Worm (Caenorhabditis elegans) whole organism, late embryonic: ENCODE results near the gene F57G12.1.

Experiments
- C08G9.2 ChIP-seq: sonication (generic microtip); optimal IDR thresholded peaks from 2 replicates; lab custom pipeline; 2016; ENCODE audit warnings: mild to moderate bottlenecking, missing genetic modification characterization, moderate library complexity, missing compliant biosample characterization
- C38D4.7 ChIP-seq: fragments of 200-800 bp; sonication (Bioruptor generic); optimal IDR thresholded peaks from 2 replicates; lab custom pipeline; 2018; ENCODE audit warnings: mild to moderate bottlenecking, missing genetic modification characterization, moderate library complexity, missing compliant biosample characterization
- F13H6.1 ChIP-seq: sonication (generic microtip); optimal IDR thresholded peaks from 2 replicates; lab custom pipeline; 2016; ENCODE audit warnings: missing genetic modification characterization, missing compliant biosample characterization
- K02D7.2 ChIP-seq: sonication (generic microtip); optimal IDR thresholded peaks from 2 replicates; lab custom pipeline; 2017; ENCODE audit warnings: mild to moderate bottlenecking, missing genetic modification characterization, missing compliant biosample characterization
- ahr-1 ChIP-seq: sonication (generic microtip); optimal IDR thresholded peaks from 2 replicates; lab custom pipeline; 2016; ENCODE audit warnings: missing genetic modification characterization, missing compliant biosample characterization
- ceh-14 ChIP-seq: sonication (generic microtip); optimal IDR thresholded peaks from 2 replicates; lab custom pipeline; 2016; ENCODE audit warnings: missing genotype, missing genetic modification characterization, missing compliant biosample characterization
- ceh-18 ChIP-seq: sonication (generic microtip); optimal IDR thresholded peaks from 2 replicates; lab custom pipeline; 2016; ENCODE audit warnings: missing genetic modification characterization, missing compliant biosample characterization
- ceh-19 ChIP-seq: fragments of 200-800 bp; sonication (Bioruptor generic); optimal IDR thresholded peaks from 2 replicates; lab custom pipeline; 2018; ENCODE audit warnings: mild to moderate bottlenecking, missing genetic modification characterization, missing compliant biosample characterization
- ceh-2 ChIP-seq: sonication (generic microtip); optimal IDR thresholded peaks from 2 replicates; lab custom pipeline; 2016; ENCODE audit warnings: missing genotype, missing genetic modification characterization, missing compliant biosample characterization
- ceh-22 ChIP-seq: sonication (generic microtip); optimal IDR thresholded peaks from 2 replicates; lab custom pipeline; 2017; ENCODE audit warnings: missing biosample characterization, missing genetic modification characterization
- ceh-24 ChIP-seq: sonication (generic microtip); optimal IDR thresholded peaks from 2 replicates; lab custom pipeline; 2016; ENCODE audit warnings: mild to moderate bottlenecking, missing genetic modification characterization, missing compliant biosample characterization
- ceh-34 ChIP-seq: sonication (generic microtip); optimal IDR thresholded peaks from 2 replicates; lab custom pipeline; 2016; ENCODE audit warnings: mild to moderate bottlenecking, missing genetic modification characterization, missing compliant biosample characterization
- ceh-48 ChIP-seq: sonication (generic microtip); optimal IDR thresholded peaks from 2 replicates; lab custom pipeline; 2016; ENCODE audit warnings: missing genetic modification characterization, inconsistent platforms, missing compliant biosample characterization
- ceh-9 ChIP-seq: sonication (generic microtip); optimal IDR thresholded peaks from 2 replicates; lab custom pipeline; 2016; ENCODE audit warnings: mild to moderate bottlenecking, missing genetic modification characterization, inconsistent platforms, missing compliant biosample characterization
- che-1 ChIP-seq: sonication (generic microtip); optimal IDR thresholded peaks from 2 replicates; lab custom pipeline; 2016; ENCODE audit warnings: mild to moderate bottlenecking, missing genetic modification characterization, missing compliant biosample characterization
- dmd-4 ChIP-seq: sonication (generic microtip); optimal IDR thresholded peaks from 2 replicates; lab custom pipeline; 2016; ENCODE audit warnings: borderline replicate concordance, missing genetic modification characterization, missing compliant biosample characterization
- elt-2 ChIP-seq: sonication (generic microtip); optimal IDR thresholded peaks from 2 replicates; lab custom pipeline; 2016; ENCODE audit warnings: missing genetic modification reagents, missing genetic modification characterization, missing compliant biosample characterization
- ets-4 ChIP-seq: sonication (generic microtip); optimal IDR thresholded peaks from 2 replicates; lab custom pipeline; 2016; ENCODE audit warnings: missing genetic modification characterization, missing compliant biosample characterization
- fkh-6 ChIP-seq: sonication (generic microtip); optimal IDR thresholded peaks from 2 replicates; lab custom pipeline; 2016; ENCODE audit warnings: missing genetic modification characterization, missing compliant biosample characterization
- hlh-30 ChIP-seq: sonication (generic microtip); optimal IDR thresholded peaks from 2 replicates; lab custom pipeline; 2017; ENCODE audit warnings: antibody characterized with exemption, missing genetic modification characterization, missing compliant biosample characterization; ENCODE audit not compliant: insufficient read depth
- hlh-6 ChIP-seq: sonication (generic microtip); optimal IDR thresholded peaks from 2 replicates; lab custom pipeline; 2016; ENCODE audit warnings: missing genotype, missing genetic modification characterization, missing compliant biosample characterization
- lin-11 ChIP-seq: fragments of 200-800 bp; sonication (Bioruptor generic); optimal IDR thresholded peaks from 2 replicates; lab custom pipeline; 2018; ENCODE audit warnings: mild to moderate bottlenecking, missing genetic modification characterization, missing compliant biosample characterization
- madf-2 ChIP-seq: sonication (generic microtip); optimal IDR thresholded peaks from 2 replicates; lab custom pipeline; 2017; ENCODE audit warnings: missing genetic modification characterization, missing compliant biosample characterization
- nfya-1 ChIP-seq: sonication (generic microtip); optimal IDR thresholded peaks from 2 replicates; lab custom pipeline; 2017; ENCODE audit warnings: missing genetic modification characterization, mild to moderate bottlenecking, missing compliant biosample characterization, antibody characterized with exemption, moderate library complexity
- nhr-11 ChIP-seq: fragments of 150-350 bp; optimal IDR thresholded peaks from 2 replicates; lab custom pipeline; 2014; ENCODE audit warnings: missing biosample characterization, missing genetic modification characterization
- npax-4 ChIP-seq: sonication (generic microtip); optimal IDR thresholded peaks from 2 replicates; lab custom pipeline; 2016; ENCODE audit warnings: missing genetic modification characterization, missing compliant biosample characterization
- odd-2 ChIP-seq: sonication (generic microtip); optimal IDR thresholded peaks from 2 replicates; lab custom pipeline; 2017; ENCODE audit warnings: antibody characterized with exemption, mild to moderate bottlenecking, missing genetic modification characterization, missing compliant biosample characterization
- pat-9 ChIP-seq: fragments of 200-800 bp; sonication (Bioruptor generic); optimal IDR thresholded peaks from 2 replicates; lab custom pipeline; 2018; ENCODE audit warnings: mild to moderate bottlenecking, missing genetic modification characterization, moderate library complexity, missing compliant biosample characterization
- pax-1 ChIP-seq: fragments of 150-350 bp; optimal IDR thresholded peaks from 2 replicates; lab custom pipeline; 2014; ENCODE audit warnings: missing biosample characterization, missing genetic modification characterization
- pha-2 ChIP-seq: sonication (generic microtip); optimal IDR thresholded peaks from 2 replicates; lab custom pipeline; 2017; ENCODE audit warnings: mild to moderate bottlenecking, missing genetic modification characterization, missing compliant biosample characterization
- ref-2 ChIP-seq: sonication (generic microtip); optimal IDR thresholded peaks from 2 replicates; lab custom pipeline; 2016; ENCODE audit warnings: missing genetic modification characterization, missing compliant biosample characterization
- sdc-2 ChIP-seq: sonication (generic microtip); optimal IDR thresholded peaks from 2 replicates; lab custom pipeline; 2016; ENCODE audit warnings: missing genotype, missing genetic modification characterization, missing compliant biosample characterization
- syd-9 ChIP-seq: sonication (generic microtip); optimal IDR thresholded peaks from 2 replicates; lab custom pipeline; 2016; ENCODE audit warnings: mild to moderate bottlenecking, missing genetic modification characterization, moderate library complexity, missing compliant biosample characterization
- tbx-2 ChIP-seq: sonication (generic microtip); optimal IDR thresholded peaks from 2 replicates; lab custom pipeline; 2016; ENCODE audit warnings: missing genetic modification characterization, missing compliant biosample characterization
- ttx-3 ChIP-seq: sonication (generic microtip); optimal IDR thresholded peaks from 2 replicates; lab custom pipeline; 2016; ENCODE audit warnings: missing genetic modification reagents, missing genetic modification characterization, missing compliant biosample characterization
- unc-3 ChIP-seq, 2 experiments: fragments of 200-800 bp in 1 of 2; sonication (Bioruptor generic) in 1 of 2; sonication (generic microtip) in 1 of 2; conservative IDR thresholded peaks in 1 of 2; optimal IDR thresholded peaks in 1 of 2; 2 replicates each; pipeline versions ENCODE4 v1.3.6 to Lab custom; 2016 to 2022; ENCODE audit warnings: missing compliant biosample characterization in 2 of 2, missing genetic modification characterization in 2 of 2, missing genetic modification reagents in 1 of 2
- unc-42 ChIP-seq: sonication (generic microtip); optimal IDR thresholded peaks from 2 replicates; lab custom pipeline; 2016; ENCODE audit warnings: missing genotype, missing genetic modification characterization, missing compliant biosample characterization
- unc-86 ChIP-seq: sonication (generic microtip); optimal IDR thresholded peaks from 2 replicates; lab custom pipeline; 2016; ENCODE audit warnings: missing genetic modification characterization, missing compliant biosample characterization
- zip-5 ChIP-seq: sonication (generic microtip); optimal IDR thresholded peaks from 2 replicates; lab custom pipeline; 2016; ENCODE audit warnings: missing genetic modification characterization, missing compliant biosample characterization
- ztf-16 ChIP-seq: sonication (generic microtip); optimal IDR thresholded peaks from 2 replicates; lab custom pipeline; 2017; ENCODE audit warnings: missing genetic modification characterization, missing compliant biosample characterization

Gene F57G12.1

ce11 chrX:12216943-12217342, 45.5 kb upstream of the F57G12.1 start, which contains the start of gene C23H4.8:
TSS of gene C23H4.8 (plus strand) at chrX:12217243.
- no peak for TF ChIP-seq ets-4 (tag; lab: Kevin White, UChicago)
- no peak for TF ChIP-seq ceh-22 (tag; lab: Kevin White, UChicago)
- TF ChIP-seq ceh-9, result no peak
- no peak for TF ChIP-seq ceh-48 (tag; lab: Kevin White, UChicago)
- TF ChIP-seq che-1 (tag; lab: Kevin White, UChicago), result no peak
- no peak for TF ChIP-seq sdc-2 (tag; lab: Kevin White, UChicago)
- no peak for TF ChIP-seq unc-42
- no peak for TF ChIP-seq F13H6.1 (tag; lab: Kevin White, UChicago)
- no peak for TF ChIP-seq hlh-6 (tag; lab: Kevin White, UChicago)
- no peak for TF ChIP-seq odd-2 (tag; lab: Kevin White, UChicago)
- TF ChIP-seq unc-86 (tag; lab: Kevin White, UChicago), result no peak
- no peak for TF ChIP-seq hlh-30 (tag; lab: Kevin White, UChicago)
- no peak for TF ChIP-seq ceh-2 (tag; lab: Kevin White, UChicago)

DNA sequence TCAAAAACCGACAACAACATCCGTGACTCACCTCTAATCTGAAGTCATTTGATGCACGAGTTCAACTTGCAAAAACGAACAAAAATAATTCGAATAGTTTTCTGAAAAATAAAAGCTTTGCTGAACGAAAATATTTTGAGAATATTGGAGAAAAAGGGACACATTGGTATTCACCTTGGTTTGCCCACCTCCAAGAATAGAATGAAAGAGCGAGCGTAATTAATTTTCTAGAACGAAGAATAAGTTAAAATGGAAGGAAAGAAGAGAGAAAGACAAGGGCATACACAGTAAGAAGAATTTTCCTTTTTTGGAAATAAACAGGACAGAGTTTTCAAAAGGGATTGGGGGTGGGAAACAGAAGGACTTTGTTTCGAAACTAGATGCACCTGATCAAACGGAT, 41.3 kb upstream of the F57G12.1 start, which contains the start of gene cab-1:
Gene cab-1, minus strand, starts transcription at position 101 of the 400 bp plus-strand sequence.
- TF ChIP-seq ceh-48 (tag; lab: Kevin White, UChicago) (no peak), C38D4.7 (no peak), ceh-19 (GFP tag; lab: Kevin White, UChicago) (no peak)

DNA sequence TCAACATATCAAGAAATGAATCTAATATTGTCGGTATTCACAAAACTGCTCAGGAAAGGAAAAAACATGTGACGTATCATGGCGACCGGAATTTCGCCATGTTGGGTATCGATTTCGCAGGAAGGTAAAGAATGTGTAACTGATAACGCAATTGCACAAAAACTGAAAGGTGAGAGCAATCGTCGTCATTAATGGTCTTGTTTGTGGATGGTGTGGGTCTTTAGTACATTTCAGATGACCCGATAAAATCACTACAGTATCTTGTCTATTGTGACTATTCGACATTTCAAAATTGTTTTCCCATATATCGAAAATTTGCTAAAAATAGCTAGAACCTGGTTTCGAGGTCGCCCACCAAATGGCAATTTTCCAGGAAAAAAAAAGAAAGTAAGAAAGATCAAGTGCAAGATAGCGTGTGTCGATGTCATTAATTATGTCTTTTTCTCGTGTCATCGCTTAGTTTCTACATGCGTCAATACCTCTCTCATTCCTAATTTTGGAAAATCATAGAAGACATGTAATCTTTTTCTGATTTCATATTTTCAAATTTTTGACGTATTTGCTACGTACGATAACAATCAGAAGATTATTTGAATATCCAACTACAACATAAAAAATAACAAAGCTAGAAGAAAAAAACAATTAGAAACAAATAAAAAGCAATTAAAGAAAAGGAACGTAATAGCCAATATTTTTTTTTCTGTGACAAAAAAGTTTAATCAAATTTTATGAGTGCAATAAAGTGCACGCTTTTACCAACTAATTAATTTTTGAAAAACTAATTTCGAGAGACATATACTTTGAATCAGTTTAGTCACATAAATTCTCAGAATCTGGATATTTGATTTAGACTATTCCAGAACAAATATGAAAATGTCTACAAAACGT, 38.9 kb upstream of the F57G12.1 start:
- TF ChIP-seq tbx-2 (tag; lab: Kevin White, UChicago), result no peak
- TF ChIP-seq ref-2 (tag; lab: Kevin White, UChicago), result no peak
- no peak for TF ChIP-seq pax-1
- no peak for TF ChIP-seq npax-4
- peak; percentile 43 for TF ChIP-seq elt-2 (tag; lab: Kevin White, UChicago)
- TF ChIP-seq K02D7.2 (tag; lab: Kevin White, UChicago), result no peak
- TF ChIP-seq syd-9, result no peak
- TF ChIP-seq ceh-14 (tag; lab: Kevin White, UChicago), result peak; percentile 42

ce11 chrX:12207078-12207477, 35.6 kb upstream of the F57G12.1 start:
- TF ChIP-seq C08G9.2 (tag; lab: Kevin White, UChicago), result no peak
- TF ChIP-seq pha-2, result no peak
- no peak for TF ChIP-seq odd-2 (tag; lab: Kevin White, UChicago)
- no peak for TF ChIP-seq ztf-16
- no peak for TF ChIP-seq sdc-2 (tag; lab: Kevin White, UChicago)
- TF ChIP-seq madf-2 (tag; lab: Kevin White, UChicago), result no peak
- TF ChIP-seq ref-2 (tag; lab: Kevin White, UChicago), result no peak

- TF ChIP-seq ceh-22 (tag; lab: Kevin White, UChicago) (no peak), K02D7.2 (tag; lab: Kevin White, UChicago) (no peak), ceh-48 (tag; lab: Kevin White, UChicago) (no peak), nfya-1 (peak; percentile 9), pax-1 (no peak), odd-2 (tag; lab: Kevin White, UChicago) (no peak), sdc-2 (tag; lab: Kevin White, UChicago) (peak; percentile 29), ceh-24 (tag; lab: Kevin White, UChicago) (no peak), zip-5 (tag; lab: Kevin White, UChicago) (no peak), syd-9 (no peak), F13H6.1 (tag; lab: Kevin White, UChicago) (no peak), ceh-18 (tag; lab: Kevin White, UChicago) (peak; percentile 17), ceh-34 (tag; lab: Kevin White, UChicago) (peak; percentile 49), lin-11 (tag; lab: Kevin White, UChicago) (no peak), ttx-3 (tag; lab: Kevin White, UChicago) (no peak), ahr-1 (tag; lab: Kevin White, UChicago) (no peak), pat-9 (no peak), ceh-9 (no peak), nhr-11 (tag; lab: Kevin White, UChicago) (no peak), dmd-4 (tag; lab: Kevin White, UChicago) (no peak), fkh-6 (tag; lab: Kevin White, UChicago) (no peak), unc-3 (GFP tag; conservative IDR thresholded peaks at IDR 0.05; lab: Robert Waterston, UW) (0 out of 2 replicates have a peak, but pooled peaks have one; percentile 26), unc-3 (tag; optimal IDR thresholded peaks at IDR 0.05; lab: Kevin White, UChicago) (no peak), pha-2 (no peak)
These were observed 34.1 kb upstream of the F57G12.1 start for ce11 chrX:12205478-12206059.
